Fruit fly (Drosophila melanogaster) whole organism, embryonic: ENCODE results near the gene CG14868.
A peak's percentile ranks its signal among the peaks of the same experiment; 100 is the strongest.

ENCODE experiments used
- Atf3 ChIP-seq: fragments of 200-800 bp; sonication (Bioruptor generic); optimal IDR thresholded peaks from 3 replicates; lab custom pipeline; 2016; ENCODE audit warnings: missing biosample characterization, missing genetic modification characterization
- Atf6 ChIP-seq: fragments of 200-800 bp; sonication (Bioruptor generic); IDR thresholded peaks from 2 replicates; pipeline ENCODE4 v1.3.6; 2022; ENCODE audit warnings: missing biosample characterization, missing genetic modification characterization
- CG11247 ChIP-seq: fragments of 200-800 bp; sonication (Bioruptor generic); IDR thresholded peaks from 2 replicates; pipeline ENCODE4 v1.3.6; 2022; ENCODE audit warnings: missing biosample characterization, missing genetic modification characterization
- CG12236 ChIP-seq: fragments of 200-800 bp; sonication (Bioruptor generic); optimal IDR thresholded peaks from 2 replicates; lab custom pipeline; 2016; ENCODE audit warnings: missing biosample characterization, missing genetic modification characterization
- CG12942 ChIP-seq: fragments of 200-800 bp; sonication (Bioruptor generic); optimal IDR thresholded peaks from 3 replicates; lab custom pipeline; 2016; ENCODE audit warnings: missing biosample characterization, missing genetic modification characterization
- CG13296 ChIP-seq: fragments of 200-800 bp; sonication (Bioruptor generic); optimal IDR thresholded peaks from 3 replicates; lab custom pipeline; 2018; ENCODE audit warnings: missing biosample characterization, mild to moderate bottlenecking, missing genetic modification characterization
- CG1529 ChIP-seq: fragments of 200-800 bp; sonication (Bioruptor generic); optimal IDR thresholded peaks from 3 replicates; lab custom pipeline; 2018; ENCODE audit warnings: missing biosample characterization, missing genetic modification characterization
- CG15514 ChIP-seq: fragments of 200-800 bp; sonication (Bioruptor generic); optimal IDR thresholded peaks from 3 replicates; lab custom pipeline; 2017; ENCODE audit warnings: missing biosample characterization, missing genetic modification characterization, mild to moderate bottlenecking, moderate library complexity, missing genetic modification reagents
- CG17361 ChIP-seq: fragments of 200-800 bp; sonication (Bioruptor generic); IDR thresholded peaks from 3 replicates; pipeline ENCODE4 v1.3.6; 2022; ENCODE audit warnings: missing biosample characterization, missing genetic modification characterization
- CG18764 ChIP-seq: fragments of 200-800 bp; sonication (Bioruptor generic); optimal IDR thresholded peaks from 3 replicates; lab custom pipeline; 2016; ENCODE audit warnings: missing biosample characterization, missing genetic modification characterization
- CG30020 ChIP-seq: fragments of 200-800 bp; optimal IDR thresholded peaks from 2 replicates; lab custom pipeline; 2019; ENCODE audit warnings: missing biosample characterization, mild to moderate bottlenecking, missing genetic modification characterization, moderate library complexity
- CG30403 ChIP-seq: fragments of 200-800 bp; sonication (Bioruptor generic); optimal IDR thresholded peaks from 3 replicates; lab custom pipeline; 2016; ENCODE audit warnings: missing biosample characterization, missing genetic modification characterization
- CG32767 ChIP-seq: fragments of 200-800 bp; sonication (Bioruptor generic); IDR thresholded peaks from 2 replicates; pipeline ENCODE4 v1.3.6; 2022; ENCODE audit warnings: missing biosample characterization, missing genetic modification characterization
- CG3726 ChIP-seq: fragments of 200-800 bp; sonication (Bioruptor generic); IDR thresholded peaks from 3 replicates; pipeline ENCODE4, ENCODE4 v1.3.6; 2022; ENCODE audit warnings: missing biosample characterization, missing genetic modification characterization
- CG4404 ChIP-seq: fragments of 200-800 bp; sonication (Bioruptor generic); IDR thresholded peaks from 2 replicates; pipeline ENCODE4 v1.3.6; 2022; ENCODE audit warnings: missing biosample characterization, missing genetic modification characterization
- CG5245 ChIP-seq: fragments of 200-800 bp; sonication (Bioruptor generic); optimal IDR thresholded peaks from 3 replicates; lab custom pipeline; 2016; ENCODE audit warnings: missing biosample characterization, missing genetic modification characterization
- CG6654 ChIP-seq: fragments of 200-800 bp; sonication (Bioruptor generic); optimal IDR thresholded peaks from 2 replicates; lab custom pipeline; 2017; ENCODE audit warnings: missing biosample characterization, mild to moderate bottlenecking, missing genetic modification characterization
- CG8281 ChIP-seq: fragments of 200-800 bp; sonication (Bioruptor generic); optimal IDR thresholded peaks from 2 replicates; lab custom pipeline; 2018; ENCODE audit warnings: missing biosample characterization, mild to moderate bottlenecking, missing genetic modification characterization, moderate library complexity
- CG8290 ChIP-seq, 3 experiments: fragments of 200-800 bp; sonication (Bioruptor generic); optimal IDR thresholded peaks; 2 replicates each; lab custom pipeline; 2016 to 2019; ENCODE audit warnings: missing biosample characterization in 3 of 3, missing genetic modification characterization in 3 of 3, mild to moderate bottlenecking in 2 of 3, moderate library complexity in 1 of 3
- CG8924 ChIP-seq: fragments of 200-800 bp; optimal IDR thresholded peaks from 3 replicates; lab custom pipeline; 2019; ENCODE audit warnings: missing biosample characterization, mild to moderate bottlenecking, missing genetic modification characterization, moderate library complexity
- Fer1 ChIP-seq: fragments of 200-800 bp; sonication (Bioruptor generic); optimal IDR thresholded peaks from 2 replicates; lab custom pipeline; 2017; ENCODE audit warnings: missing biosample characterization, mild to moderate bottlenecking, missing genetic modification characterization
- H15 ChIP-seq: fragments of 200-800 bp; sonication (Bioruptor generic); IDR thresholded peaks from 3 replicates; pipeline ENCODE4 v1.3.6; 2022; ENCODE audit warnings: missing biosample characterization, missing genetic modification characterization
- Hsf ChIP-seq: fragments of 200-800 bp; sonication (Bioruptor generic); optimal IDR thresholded peaks from 3 replicates; lab custom pipeline; 2016; ENCODE audit warnings: missing biosample characterization, missing genetic modification characterization
- Side ChIP-seq: fragments of 200-800 bp; sonication (Bioruptor generic); optimal IDR thresholded peaks from 2 replicates; lab custom pipeline; 2016; ENCODE audit warnings: missing biosample characterization, missing genetic modification characterization
- TFAM ChIP-seq: fragments of 200-800 bp; sonication (Bioruptor generic); optimal IDR thresholded peaks from 2 replicates; lab custom pipeline; 2017; ENCODE audit warnings: missing biosample characterization, missing genetic modification characterization, inconsistent platforms
- Xbp1 ChIP-seq: fragments of 200-800 bp; sonication (Bioruptor generic); optimal IDR thresholded peaks from 3 replicates; lab custom pipeline; 2016; ENCODE audit warnings: missing biosample characterization, mild to moderate bottlenecking, missing genetic modification characterization
- Xrp1 ChIP-seq: fragments of 200-800 bp; sonication (Bioruptor generic); IDR thresholded peaks from 2 replicates; pipeline ENCODE4 v1.3.6; 2022; ENCODE audit warnings: missing biosample characterization, missing genetic modification characterization
- ara ChIP-seq: fragments of 200-800 bp; sonication (Bioruptor generic); IDR thresholded peaks from 2 replicates; pipeline ENCODE4 v1.3.6; 2022; ENCODE audit warnings: missing biosample characterization, missing genetic modification characterization
- ase ChIP-seq: fragments of 200-800 bp; sonication (Bioruptor generic); IDR thresholded peaks from 3 replicates; pipeline ENCODE4 v1.3.6; 2022; ENCODE audit warnings: missing biosample characterization, missing genetic modification characterization
- bab2 ChIP-seq: fragments of 200-800 bp; sonication (Bioruptor generic); optimal IDR thresholded peaks from 2 replicates; lab custom pipeline; 2016; ENCODE audit warnings: missing biosample characterization, missing genetic modification characterization
- cad ChIP-seq: fragments of >200 bp; optimal IDR thresholded peaks from 2 replicates; lab custom pipeline; 2017; ENCODE audit warnings: missing biosample characterization, missing genetic modification characterization
- cato ChIP-seq: fragments of 200-800 bp; sonication (Bioruptor generic); optimal IDR thresholded peaks from 2 replicates; lab custom pipeline; 2016; ENCODE audit warnings: missing biosample characterization, missing genetic modification characterization, borderline replicate concordance
- ci ChIP-seq: fragments of 200-800 bp; sonication (Bioruptor generic); IDR thresholded peaks from 3 replicates; pipeline ENCODE4 v1.3.6; 2022; ENCODE audit warnings: missing biosample characterization, missing genetic modification characterization
- dimm ChIP-seq: fragments of 200-800 bp; sonication (Bioruptor generic); IDR thresholded peaks from 2 replicates; pipeline ENCODE4 v1.3.6; 2022; ENCODE audit warnings: missing biosample characterization, missing genetic modification characterization
- ems ChIP-seq: fragments of 200-800 bp; sonication (Bioruptor generic); optimal IDR thresholded peaks from 3 replicates; lab custom pipeline; 2016; ENCODE audit warnings: missing biosample characterization, missing genetic modification characterization
- grn ChIP-seq: fragments of 200-800 bp; sonication (Bioruptor generic); optimal IDR thresholded peaks from 3 replicates; lab custom pipeline; 2017; ENCODE audit warnings: missing biosample characterization, missing genetic modification characterization
- hb ChIP-seq: fragments of 200-800 bp; sonication (Bioruptor generic); IDR thresholded peaks from 3 replicates; pipeline ENCODE4 v1.3.6; 2022; ENCODE audit warnings: missing biosample characterization, missing genetic modification characterization; ENCODE audit not compliant: partially characterized antibody
- her ChIP-seq: fragments of 200-800 bp; sonication (Bioruptor generic); optimal IDR thresholded peaks from 2 replicates; lab custom pipeline; 2016; ENCODE audit warnings: missing biosample characterization, missing genetic modification characterization
- kni ChIP-seq: fragments of 200-800 bp; sonication (Bioruptor generic); optimal IDR thresholded peaks from 3 replicates; lab custom pipeline; 2017; ENCODE audit warnings: mild to moderate bottlenecking, missing biosample characterization, missing genetic modification reagents, missing genetic modification characterization
- nom ChIP-seq: fragments of 200-800 bp; sonication (Bioruptor generic); optimal IDR thresholded peaks from 2 replicates; lab custom pipeline; 2017; ENCODE audit warnings: missing biosample characterization, missing genetic modification characterization, mild to moderate bottlenecking, moderate library complexity, missing genetic modification reagents
- otp ChIP-seq: fragments of 200-800 bp; sonication (Bioruptor generic); IDR thresholded peaks from 3 replicates; pipeline ENCODE4, ENCODE4 v1.3.6; 2022; ENCODE audit warnings: missing biosample characterization, missing genetic modification characterization
- sob ChIP-seq: fragments of 200-800 bp; sonication (Bioruptor generic); IDR thresholded peaks from 2 replicates; pipeline ENCODE4 v1.3.6; 2022; ENCODE audit warnings: missing biosample characterization, missing genetic modification characterization
- stwl ChIP-seq: fragments of 200-800 bp; sonication (Bioruptor generic); optimal IDR thresholded peaks from 3 replicates; lab custom pipeline; 2018; ENCODE audit warnings: missing biosample characterization, mild to moderate bottlenecking, missing genetic modification characterization, moderate library complexity
- tap ChIP-seq: fragments of 200-800 bp; optimal IDR thresholded peaks from 3 replicates; lab custom pipeline; 2019; ENCODE audit warnings: missing biosample characterization, mild to moderate bottlenecking, missing genetic modification characterization, moderate library complexity
- tin ChIP-seq: fragments of 200-800 bp; sonication (Bioruptor generic); optimal IDR thresholded peaks from 3 replicates; lab custom pipeline; 2016; ENCODE audit warnings: missing biosample characterization, missing genetic modification characterization
- tll ChIP-seq, 2 experiments: fragments of 200-800 bp in 1 of 2; fragments of >200 bp in 1 of 2; sonication (Bioruptor generic) in 1 of 2; optimal IDR thresholded peaks; 2 replicates each; lab custom pipeline; 2017 to 2019; ENCODE audit warnings: missing biosample characterization in 2 of 2, missing genetic modification characterization in 2 of 2, mild to moderate bottlenecking in 1 of 2, moderate library complexity in 1 of 2
- tna ChIP-seq: fragments of 200-800 bp; sonication (Bioruptor generic); IDR thresholded peaks from 2 replicates; pipeline ENCODE4 v1.3.6; 2022; ENCODE audit warnings: missing biosample characterization, missing genetic modification characterization; ENCODE audit not compliant: partially characterized antibody
- zen ChIP-seq: fragments of 200-800 bp; sonication (Bioruptor generic); optimal IDR thresholded peaks from 3 replicates; lab custom pipeline; 2018; ENCODE audit warnings: missing biosample characterization, mild to moderate bottlenecking, missing genetic modification characterization, moderate library complexity

CG14868 gene

dm6 chr3R:15418824-15419530 lies 49.2 kb upstream of the CG14868 start (continued):
- TF ChIP-seq tap (tag; lab: Kevin White, UChicago) (peak; percentile 21), tin (peak; percentile 55), CG30020 (tag; lab: Kevin White, UChicago) (peak; percentile 43), CG13296 (GFP tag; lab: Kevin White, UChicago) (peak; percentile 46), CG3726 (GFP tag; lab: Robert Waterston, UW) (no peak), grn (GFP tag; lab: Kevin White, UChicago) (no peak), cato (GFP tag; lab: Kevin White, UChicago) (no peak), ara (GFP tag; lab: Robert Waterston, UW) (no peak; the same call in 1 of the 2 replicates), Xbp1 (GFP tag; lab: Kevin White, UChicago) (peak; percentile 72), Fer1 (peak; percentile 55), CG32767 (GFP tag; lab: Robert Waterston, UW) (0 out of 2 replicates have a peak, but pooled peaks have one; percentile 22), hb (GFP tag; lab: Robert Waterston, UW) (no peak), CG30403 (GFP tag; lab: Kevin White, UChicago) (peak; percentile 87), her (GFP tag; lab: Kevin White, UChicago) (no peak), CG18764 (GFP tag; lab: Kevin White, UChicago) (peak; percentile 47), cad (GFP tag; lab: Kevin White, UChicago) (no peak), stwl (tag; lab: Kevin White, UChicago) (peak; percentile 4), ems (GFP tag; lab: Kevin White, UChicago) (no peak), sob (GFP tag; lab: Robert Waterston, UW) (no peak), CG11247 (GFP tag; lab: Robert Waterston, UW) (no peak), CG5245 (GFP tag; lab: Kevin White, UChicago) (no peak), kni (GFP tag; lab: Kevin White, UChicago) (no peak), CG12236 (GFP tag; lab: Kevin White, UChicago) (no peak), Atf6 (GFP tag; lab: Robert Waterston, UW) (no peak; the same call in 1 of the 2 replicates), CG6654 (no peak), CG12942 (GFP tag; lab: Kevin White, UChicago) (peak; percentile 46), tna (no peak), Hsf (peak; percentile 48), dimm (no peak), Side (no peak), CG17361 (peak; percentile 94), CG15514 (GFP tag; lab: Kevin White, UChicago) (no peak), CG8290 (GFP tag; optimal IDR thresholded peaks at IDR 0.05; lab: Kevin White, UChicago) (peak; percentile 19), CG8290 (tag; optimal IDR thresholded peaks at IDR 0.05; lab: Kevin White, UChicago) (peak in 1 of 2 experiments; percentile 23), CG4404 (peak; percentile 83), CG8281 (tag; lab: Kevin White, UChicago) (peak; percentile 16), CG8924 (tag; lab: Kevin White, UChicago) (peak; percentile 89), bab2 (no peak), zen (tag; lab: Kevin White, UChicago) (peak; percentile 87), ci (peak; percentile 25; the same call in 1 of the 3 replicates), nom (GFP tag; lab: Kevin White, UChicago) (no peak), Xrp1 (GFP tag; lab: Robert Waterston, UW) (peak; percentile 82), CG1529 (peak; percentile 63), otp (GFP tag; lab: Robert Waterston, UW) (no peak), tll (GFP tag; optimal IDR thresholded peaks at IDR 0.05; lab: Kevin White, UChicago) (peak in 1 of 2 experiments; percentile 50), ase (no peak), H15 (GFP tag; lab: Robert Waterston, UW) (no peak), Atf3 (GFP tag; lab: Kevin White, UChicago) (no peak), TFAM (GFP tag; lab: Kevin White, UChicago) (no peak)
- TF ChIP-seq, all 482 proteins: peak for 226
